Worm (Caenorhabditis elegans) whole organism, young adult: Measurements from ENCODE around the gene R02F11.9.

Source experiments
- B0261.1 ChIP-seq: sonication (generic microtip); optimal IDR thresholded peaks from 2 replicates; lab custom pipeline; 2016; ENCODE audit warnings: mild to moderate bottlenecking, missing genetic modification characterization, moderate library complexity, missing compliant biosample characterization
- F57A8.1 ChIP-seq: fragments of 200-800 bp; sonication (Bioruptor generic); optimal IDR thresholded peaks from 2 replicates; lab custom pipeline; 2018; ENCODE audit warnings: mild to moderate bottlenecking, missing genetic modification characterization, moderate library complexity, missing compliant biosample characterization
- efl-1 ChIP-seq: fragments of 150-350 bp; optimal IDR thresholded peaks from 2 replicates; lab custom pipeline; 2014; ENCODE audit warnings: missing biosample characterization, missing genetic modification reagents, missing genetic modification characterization
- madf-8 ChIP-seq: fragments of 200-800 bp; sonication (Bioruptor generic); conservative IDR thresholded peaks from 2 replicates; pipeline ENCODE4 v1.3.6; 2022; ENCODE audit warnings: missing genetic modification reagents, missing genetic modification characterization, missing compliant biosample characterization
- nhr-80 ChIP-seq: sonication (generic microtip); optimal IDR thresholded peaks from 2 replicates; lab custom pipeline; 2016; ENCODE audit warnings: missing genetic modification characterization, missing compliant biosample characterization
- pha-4 ChIP-seq: fragments of 150-350 bp; sonication (generic microtip); optimal IDR thresholded peaks from 2 replicates; lab custom pipeline; 2014; ENCODE audit warnings: missing biosample characterization, missing genetic modification reagents, missing genetic modification characterization
- snpc-4 ChIP-seq, 5 experiments: fragments of 150-350 bp in 1 of 5; sonication (generic microtip) in 4 of 5; optimal IDR thresholded peaks; 2 replicates each; lab custom pipeline; 2014 to 2018; ENCODE audit warnings: missing genetic modification characterization in 5 of 5, missing biosample characterization in 3 of 5, antibody characterized with exemption in 2 of 5, mild to moderate bottlenecking in 2 of 5, missing compliant biosample characterization in 2 of 5, missing genotype in 2 of 5, moderate library complexity in 2 of 5, missing genetic modification reagents in 1 of 5
- somi-1 ChIP-seq: fragments of 200-800 bp; sonication (Bioruptor generic); optimal IDR thresholded peaks from 2 replicates; lab custom pipeline; 2018; ENCODE audit warnings: mild to moderate bottlenecking, missing genetic modification characterization, missing compliant biosample characterization
- tlf-1 ChIP-seq: fragments of 200-800 bp; sonication (Bioruptor generic); optimal IDR thresholded peaks from 2 replicates; lab custom pipeline; 2018; ENCODE audit warnings: mild to moderate bottlenecking, missing genetic modification characterization, missing compliant biosample characterization
- unc-62 ChIP-seq: fragments of 150-350 bp; optimal IDR thresholded peaks from 2 replicates; lab custom pipeline; 2014; ENCODE audit warnings: missing biosample characterization, missing genetic modification reagents, missing genetic modification characterization
- ztf-18 ChIP-seq: sonication (generic microtip); optimal IDR thresholded peaks from 2 replicates; lab custom pipeline; 2016; ENCODE audit warnings: missing genotype, mild to moderate bottlenecking, missing genetic modification characterization, missing compliant biosample characterization

ce11 chrV:4801943-4802342 is 14.7 kb downstream of the R02F11.9 start:
- no peak for TF ChIP-seq efl-1
- no peak for TF ChIP-seq snpc-4 (GFP tag; optimal IDR thresholded peaks at IDR 0.05; lab: Kevin White, UChicago)
- no peak for TF ChIP-seq snpc-4 (tag; optimal IDR thresholded peaks at IDR 0.05; lab: Kevin White, UChicago)
- TF ChIP-seq ztf-18 (tag; lab: Kevin White, UChicago) = no peak
- TF ChIP-seq pha-4 = no peak
- TF ChIP-seq madf-8 (GFP tag; lab: Robert Waterston, UW) = no peak
- TF ChIP-seq somi-1 (GFP tag; lab: Kevin White, UChicago) = no peak
- no peak for TF ChIP-seq nhr-80 (tag; lab: Kevin White, UChicago)
- TF ChIP-seq unc-62 (GFP tag; lab: Kevin White, UChicago) = no peak
- TF ChIP-seq B0261.1 (tag; lab: Kevin White, UChicago) = no peak
- no peak for TF ChIP-seq F57A8.1 (GFP tag; lab: Kevin White, UChicago)
- TF ChIP-seq tlf-1 (GFP tag; lab: Kevin White, UChicago) = no peak
